Worm (Caenorhabditis elegans) whole organism, L3 larva: Measurements from ENCODE around the gene prp-3.

Experiments
- elt-3 ChIP-seq, 3 experiments: fragments of 150-350 bp in 1 of 3; sonication (generic microtip) in 2 of 3; optimal IDR thresholded peaks; 2 replicates in 2 of 3; 4 replicates in 1 of 3; lab custom pipeline; 2014 to 2017; ENCODE audit warnings: missing biosample characterization in 3 of 3, missing genetic modification characterization in 3 of 3
- hmg-11 ChIP-seq: sonication (generic microtip); optimal IDR thresholded peaks from 2 replicates; lab custom pipeline; 2016; ENCODE audit warnings: missing genetic modification characterization, missing compliant biosample characterization
- lsy-12 ChIP-seq: sonication (generic microtip); optimal IDR thresholded peaks from 2 replicates; lab custom pipeline; 2016; ENCODE audit warnings: mild to moderate bottlenecking, missing genetic modification characterization, missing compliant biosample characterization
- mdl-1 ChIP-seq: fragments of 150-350 bp; optimal IDR thresholded peaks from 2 replicates; lab custom pipeline; 2014; ENCODE audit warnings: missing biosample characterization, missing genetic modification characterization
- nhr-11 ChIP-seq: fragments of 150-350 bp; optimal IDR thresholded peaks from 2 replicates; lab custom pipeline; 2014; ENCODE audit warnings: missing biosample characterization, missing genetic modification characterization
- nhr-25 ChIP-seq: sonication (generic microtip); optimal IDR thresholded peaks from 2 replicates; lab custom pipeline; 2017; ENCODE audit warnings: missing biosample characterization, missing genetic modification characterization
- nhr-28 ChIP-seq: fragments of 150-350 bp; optimal IDR thresholded peaks from 2 replicates; lab custom pipeline; 2014; ENCODE audit warnings: missing biosample characterization, missing genetic modification characterization
- nhr-77 ChIP-seq: fragments of 150-350 bp; optimal IDR thresholded peaks from 2 replicates; lab custom pipeline; 2014; ENCODE audit warnings: missing biosample characterization, missing genetic modification characterization
- skn-1 ChIP-seq: fragments of 150-350 bp; optimal IDR thresholded peaks from 2 replicates; lab custom pipeline; 2014; ENCODE audit warnings: missing biosample characterization, missing genetic modification characterization
- ztf-11 ChIP-seq: fragments of 150-350 bp; optimal IDR thresholded peaks from 2 replicates; lab custom pipeline; 2014; ENCODE audit warnings: missing biosample characterization, missing genetic modification characterization

- no peak for TF ChIP-seq ztf-11 (tag; lab: Kevin White, UChicago)
- TF ChIP-seq hmg-11 (tag; lab: Kevin White, UChicago) = no peak
- TF ChIP-seq nhr-25 = no peak
- no peak for TF ChIP-seq nhr-28 (tag; lab: Kevin White, UChicago)
- no peak for TF ChIP-seq nhr-11 (tag; lab: Kevin White, UChicago)
- TF ChIP-seq skn-1 (tag; lab: Kevin White, UChicago) = peak; percentile 94
- no peak for TF ChIP-seq elt-3 (tag; optimal IDR thresholded peaks at IDR 0.05; lab: Kevin White, UChicago)
- no peak for TF ChIP-seq lsy-12 (tag; lab: Kevin White, UChicago)
- no peak for TF ChIP-seq mdl-1
- no peak for TF ChIP-seq nhr-77 (tag; lab: Kevin White, UChicago)
These were observed 43.1 kb upstream of the prp-3 start, which contains the start of gene cul-1 for ce11 chrIII:10470927-10471326.
